Worm (Caenorhabditis elegans) whole organism, L4/young adult: ENCODE results near the gene C17H11.1.

ENCODE experiments used
- W03F9.2 ChIP-seq: fragments of 150-350 bp; optimal IDR thresholded peaks from 2 replicates; lab custom pipeline; 2014; ENCODE audit warnings: missing biosample characterization, missing genetic modification characterization
- him-1 ChIP-seq: sonication (generic microtip); optimal IDR thresholded peaks from 2 replicates; lab custom pipeline; 2016; ENCODE audit warnings: missing genotype, missing genetic modification reagents, missing genetic modification characterization, missing compliant biosample characterization

DNA sequence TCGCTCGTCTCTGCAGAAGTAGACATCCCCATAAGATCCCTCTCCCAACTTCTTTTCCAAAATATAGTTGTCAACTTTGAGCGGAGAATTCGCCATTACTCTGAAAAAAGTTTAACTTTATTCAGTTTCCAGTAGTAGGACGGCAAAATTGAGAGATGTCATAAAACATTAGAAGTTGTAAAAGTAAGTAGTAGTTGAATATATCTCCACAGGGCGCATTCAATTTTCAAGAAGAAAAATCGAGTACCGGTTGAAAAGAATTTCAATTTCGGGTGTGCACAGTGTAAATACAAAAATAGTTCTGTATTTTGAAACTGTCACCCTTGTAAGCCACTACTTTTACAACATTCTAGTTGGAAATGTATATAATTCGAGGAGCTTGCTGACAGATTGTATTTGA lies 23.1 kb upstream of the C17H11.1 start, which contains the start of gene F22F1.2:
- TF ChIP-seq W03F9.2 (tag; lab: Kevin White, UChicago) (no peak), him-1 (tag; lab: Kevin White, UChicago) (no peak)
